Fruit fly (Drosophila melanogaster): ENCODE results near the gene CG33965.
A peak's percentile ranks its signal among the peaks of the same experiment; 100 is the strongest.

The CG33965 gene

dm6 chr3L:1195868-1196552 lies 36.7 kb upstream of the CG33965 start, which contains the start of gene Aplip1 (continued):
- TF ChIP-seq BEAF-32 (GFP tag; optimal IDR thresholded peaks at IDR 0.05): no peak
- TF ChIP-seq D (optimal IDR thresholded peaks at IDR 0.05): no peak
- no peak for TF ChIP-seq D (GFP tag; optimal IDR thresholded peaks at IDR 0.05)
- peak; percentile 46 for TF ChIP-seq nerfin-1 (tag; optimal IDR thresholded peaks at IDR 0.05)

- no peak for TF ChIP-seq CG9932 (GFP tag; IDR thresholded peaks at IDR 0.05)
- TF ChIP-seq MESR4 (GFP tag; optimal IDR thresholded peaks at IDR 0.05): no peak
- no peak for TF ChIP-seq CG15073 (GFP tag; optimal IDR thresholded peaks at IDR 0.05)
- peak; percentile 5 for TF ChIP-seq Deaf1 (tag; optimal IDR thresholded peaks at IDR 0.05)
- TF ChIP-seq CG4820 (GFP tag; optimal IDR thresholded peaks at IDR 0.05): no peak
- no peak for TF ChIP-seq CG17829 (tag; optimal IDR thresholded peaks at IDR 0.05)
- peak; percentile 66 for TF ChIP-seq CG5180 (GFP tag; optimal IDR thresholded peaks at IDR 0.05)
- TF ChIP-seq Bdp1 (GFP tag; optimal IDR thresholded peaks at IDR 0.05): no peak
- TF ChIP-seq CG12769 (tag; optimal IDR thresholded peaks at IDR 0.05): peak; percentile 13
- no peak for TF ChIP-seq Bgb (GFP tag; IDR thresholded peaks at IDR 0.05; ENCODE audit: partially characterized antibody)
- no peak for TF ChIP-seq PHDP (tag; optimal IDR thresholded peaks at IDR 0.05)
- TF ChIP-seq CG6272 (GFP tag; IDR thresholded peaks at IDR 0.05): no peak
- TF ChIP-seq fd64A (GFP tag; optimal IDR thresholded peaks at IDR 0.05): no peak
- no peak for TF ChIP-seq CG11696 (GFP tag; IDR thresholded peaks at IDR 0.05)
- TF ChIP-seq Side (GFP tag; optimal IDR thresholded peaks at IDR 0.05): no peak
- TF ChIP-seq pita (GFP tag; optimal IDR thresholded peaks at IDR 0.05): no peak
- TF ChIP-seq fd96Cb (tag; optimal IDR thresholded peaks at IDR 0.05): no peak
- no peak for TF ChIP-seq tio (GFP tag; optimal IDR thresholded peaks at IDR 0.05)
- no peak for TF ChIP-seq B-H1 (GFP tag; IDR thresholded peaks at IDR 0.05)
- TF ChIP-seq stc (GFP tag; IDR thresholded peaks at IDR 0.05): no peak
- TF ChIP-seq gfzf (GFP tag; optimal IDR thresholded peaks at IDR 0.05): no peak
- no peak for TF ChIP-seq CG12391 (tag; optimal IDR thresholded peaks at IDR 0.05)
- no peak for TF ChIP-seq cad (GFP tag; optimal IDR thresholded peaks at IDR 0.05)
- TF ChIP-seq CG10462 (GFP tag; optimal IDR thresholded peaks at IDR 0.05): no peak
- TF ChIP-seq CHES-1-like (GFP tag; optimal IDR thresholded peaks at IDR 0.05): no peak
- TF ChIP-seq CG11398 (GFP tag; optimal IDR thresholded peaks at IDR 0.05): no peak
- no peak for TF ChIP-seq CG1603 (tag; optimal IDR thresholded peaks at IDR 0.05)
- no peak for TF ChIP-seq vnd (GFP tag; IDR thresholded peaks at IDR 0.05; ENCODE audit: partially characterized antibody)
- TF ChIP-seq fru (optimal IDR thresholded peaks at IDR 0.05): no peak
- TF ChIP-seq vvl (GFP tag; IDR thresholded peaks at IDR 0.05): 0 out of 2 replicates have a peak, but pooled peaks have one; percentile 32
- no peak for TF ChIP-seq chm (GFP tag; IDR thresholded peaks at IDR 0.05)
- no peak for TF ChIP-seq CG17912 (GFP tag; optimal IDR thresholded peaks at IDR 0.05)
- TF ChIP-seq CG6683 (GFP tag; optimal IDR thresholded peaks at IDR 0.05): no peak
- no peak for TF ChIP-seq bab2 (GFP tag; optimal IDR thresholded peaks at IDR 0.05)
- TF ChIP-seq chinmo (GFP tag; IDR thresholded peaks at IDR 0.05; ENCODE audit: partially characterized antibody): 0 out of 4 replicates have a peak, but pooled peaks have one; percentile 34
- no peak for TF ChIP-seq ERR (GFP tag; optimal IDR thresholded peaks at IDR 0.05)
- no peak for TF ChIP-seq Taf1 (GFP tag; IDR thresholded peaks at IDR 0.05)
- TF ChIP-seq p53 (GFP tag; optimal IDR thresholded peaks at IDR 0.05): no peak
- no peak for TF ChIP-seq Dad (GFP tag; optimal IDR thresholded peaks at IDR 0.05)
- no peak for TF ChIP-seq peb (GFP tag; IDR thresholded peaks at IDR 0.05)
- no peak for TF ChIP-seq CG3281 (GFP tag; optimal IDR thresholded peaks at IDR 0.05)
- TF ChIP-seq Myb (GFP tag; optimal IDR thresholded peaks at IDR 0.05): no peak
- no peak for TF ChIP-seq vfl (GFP tag; optimal IDR thresholded peaks at IDR 0.05)
- TF ChIP-seq Ada2b (GFP tag; IDR thresholded peaks at IDR 0.05): no peak
Observed at dm6 chr3L:1200357-1201051, 32.2 kb upstream of the CG33965 start, which contains the start of gene mwh. mwh (plus strand) TSS chr3L:1200786.
